In the genomic region with DNA sequence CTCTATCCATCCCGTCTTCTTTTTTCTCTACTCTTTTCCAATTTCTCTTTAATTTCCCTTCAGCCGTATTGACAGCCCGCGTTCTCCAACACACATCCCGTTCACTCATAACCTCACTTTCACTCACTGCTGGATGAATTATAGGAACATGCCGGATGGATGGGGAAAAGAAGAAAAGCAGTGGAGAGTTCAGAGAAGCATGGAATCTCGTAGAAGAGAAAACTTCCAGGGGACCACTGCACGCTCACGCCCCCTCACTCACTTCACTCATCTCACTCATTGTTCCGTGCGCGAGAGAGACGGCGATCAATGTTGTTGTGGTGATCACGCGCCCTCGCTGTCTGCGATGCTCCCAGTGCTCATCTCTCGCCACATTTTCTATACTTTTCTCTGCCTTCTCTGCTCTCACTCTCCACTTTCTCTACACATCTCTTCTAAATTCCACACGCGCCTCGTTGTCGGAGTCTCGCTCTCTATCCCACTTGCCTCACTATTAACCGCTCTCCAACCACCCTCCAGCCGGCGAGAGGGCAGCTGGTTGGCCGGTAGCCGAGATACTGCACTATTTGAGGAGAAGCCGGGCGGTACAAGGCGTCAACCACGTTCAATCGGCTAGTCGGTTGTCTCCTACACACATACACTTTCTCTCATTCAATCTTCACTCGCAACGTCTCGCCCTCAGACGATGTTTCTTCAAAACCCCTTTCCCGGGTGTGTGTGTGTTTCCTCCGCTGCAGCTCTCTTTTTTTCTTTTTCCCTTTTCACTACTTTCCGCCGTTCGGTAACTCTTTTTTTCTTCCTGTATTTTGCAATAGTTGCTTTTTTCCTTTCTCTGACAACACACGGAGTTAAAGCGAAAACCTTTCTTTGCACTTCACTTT, we compare ENCODE assay signal across 3 worm cellular contexts.
TF ChIP-seq lines count a peak whose summit lies in the region.

No protein-coding gene starts in this region.

TF ChIP-seq in whole organism, L2 larva, 48 proteins besides CTCF, POLR2A, EP300 and RAD21 (continued from another document):
- TF ChIP-seq blmp-1 (tag; optimal IDR thresholded peaks at IDR 0.05; lab: Kevin White, UChicago; ENCODE audit: insufficient read depth): peak; percentile 89
- peak; percentile 53 for TF ChIP-seq fos-1 (tag; optimal IDR thresholded peaks at IDR 0.05; lab: Kevin White, UChicago)
- TF ChIP-seq nhr-129 (tag; optimal IDR thresholded peaks at IDR 0.05; lab: Kevin White, UChicago): peak; percentile 77
- peak; percentile 84 for TF ChIP-seq unc-62 (GFP tag; optimal IDR thresholded peaks at IDR 0.05; lab: Kevin White, UChicago)
- no peak for TF ChIP-seq peb-1 (tag; optimal IDR thresholded peaks at IDR 0.05; lab: Kevin White, UChicago)
- peak; percentile 93 for TF ChIP-seq Y55F3AM.14 (GFP tag; optimal IDR thresholded peaks at IDR 0.05; lab: Kevin White, UChicago)
- no peak for TF ChIP-seq aly-2 (tag; optimal IDR thresholded peaks at IDR 0.05; lab: Kevin White, UChicago)
- TF ChIP-seq lsy-2 (tag; optimal IDR thresholded peaks at IDR 0.05; lab: Kevin White, UChicago): peak; percentile 69 to 77
- peak; percentile 77 for TF ChIP-seq nhr-6 (tag; optimal IDR thresholded peaks at IDR 0.05; lab: Kevin White, UChicago)
- TF ChIP-seq nhr-237 (tag; optimal IDR thresholded peaks at IDR 0.05; lab: Kevin White, UChicago): peak; percentile 1
- TF ChIP-seq zag-1 (tag; optimal IDR thresholded peaks at IDR 0.05; lab: Kevin White, UChicago): peak; percentile 54
- TF ChIP-seq gmeb-1 (tag; optimal IDR thresholded peaks at IDR 0.05; lab: Kevin White, UChicago): peak; percentile 54
- TF ChIP-seq lin-13 (GFP tag; optimal IDR thresholded peaks at IDR 0.05; lab: Kevin White, UChicago): peak; percentile 66
- peak; percentile 65 for TF ChIP-seq crh-2 (tag; optimal IDR thresholded peaks at IDR 0.05; lab: Kevin White, UChicago)
- peak; percentile 68 for TF ChIP-seq ztf-4 (tag; optimal IDR thresholded peaks at IDR 0.05; lab: Kevin White, UChicago)
- peak; percentile 14 for TF ChIP-seq R02D3.7 (tag; optimal IDR thresholded peaks at IDR 0.05; lab: Kevin White, UChicago)
- TF ChIP-seq ZK546.5 (tag; optimal IDR thresholded peaks at IDR 0.05; lab: Kevin White, UChicago): no peak
- TF ChIP-seq sem-4 (tag; optimal IDR thresholded peaks at IDR 0.05; lab: Kevin White, UChicago): peak; percentile 88
- TF ChIP-seq nhr-12 (tag; optimal IDR thresholded peaks at IDR 0.05; lab: Kevin White, UChicago): no peak
- TF ChIP-seq egl-27 (tag; optimal IDR thresholded peaks at IDR 0.05; lab: Kevin White, UChicago): peak; percentile 86
- TF ChIP-seq nhr-11 (tag; optimal IDR thresholded peaks at IDR 0.05; lab: Kevin White, UChicago): no peak
- no peak for TF ChIP-seq elt-1 (tag; optimal IDR thresholded peaks at IDR 0.05; lab: Kevin White, UChicago)
- peak; percentile 98 for TF ChIP-seq F13H6.1 (tag; optimal IDR thresholded peaks at IDR 0.05; lab: Kevin White, UChicago)
- peak; percentile 87 for TF ChIP-seq sma-3 (GFP tag; optimal IDR thresholded peaks at IDR 0.05; lab: Kevin White, UChicago)
- peak; percentile 17 for TF ChIP-seq nhr-77 (tag; optimal IDR thresholded peaks at IDR 0.05; lab: Kevin White, UChicago)
- TF ChIP-seq lin-39 (tag; optimal IDR thresholded peaks at IDR 0.05; lab: Kevin White, UChicago): peak; percentile 57

TF ChIP-seq in whole organism, L4 larva, 104 proteins besides CTCF, POLR2A, EP300 and RAD21 (continued from another document and continues in another):
- peak; percentile 83 for TF ChIP-seq gei-8 (GFP tag; optimal IDR thresholded peaks at IDR 0.05; lab: Kevin White, UChicago)
- TF ChIP-seq D1046.2 (GFP tag; IDR thresholded peaks at IDR 0.05; lab: Robert Waterston, UW): 0 out of 2 replicates have a peak, but pooled peaks have one; percentile 59
- no peak for TF ChIP-seq mxl-2 (GFP tag; conservative IDR thresholded peaks at IDR 0.05; lab: Robert Waterston, UW)
- TF ChIP-seq nhr-48 (tag; optimal IDR thresholded peaks at IDR 0.05; lab: Kevin White, UChicago): peak; percentile 92
- TF ChIP-seq nhr-10 (tag; optimal IDR thresholded peaks at IDR 0.05; lab: Kevin White, UChicago): peak; percentile 27
- peak; percentile 62 for TF ChIP-seq T20F7.1 (GFP tag; optimal IDR thresholded peaks at IDR 0.05; lab: Kevin White, UChicago)
- peak; percentile 58 for TF ChIP-seq ama-1 (optimal IDR thresholded peaks at IDR 0.05; lab: Kevin White, UChicago)
- no peak for TF ChIP-seq nhr-237 (tag; optimal IDR thresholded peaks at IDR 0.05; lab: Kevin White, UChicago)
- peak in 1 of 2 experiments; percentile 91 for TF ChIP-seq unc-62 (GFP tag; optimal IDR thresholded peaks at IDR 0.05 in 1 of 2; lab: Kevin White, UChicago)
- TF ChIP-seq unc-62 (tag; optimal IDR thresholded peaks at IDR 0.05; lab: Kevin White, UChicago): no peak
- peak; percentile 99 for TF ChIP-seq aha-1 (tag; lab: Kevin White, UChicago)
- peak; percentile 73 for TF ChIP-seq fkh-10 (GFP tag; optimal IDR thresholded peaks at IDR 0.05; lab: Kevin White, UChicago)
- TF ChIP-seq F37D6.2 (tag; optimal IDR thresholded peaks at IDR 0.05; lab: Kevin White, UChicago): peak; percentile 91
- peak; percentile 54 to 93 for TF ChIP-seq daf-16 (GFP tag; optimal IDR thresholded peaks at IDR 0.05; lab: Kevin White, UChicago)
- peak; percentile 78 for TF ChIP-seq daf-16 (tag; optimal IDR thresholded peaks at IDR 0.05; lab: Kevin White, UChicago)
- peak; percentile 87 for TF ChIP-seq mep-1 (tag; optimal IDR thresholded peaks at IDR 0.05; lab: Kevin White, UChicago)
- TF ChIP-seq pqm-1 (tag; optimal IDR thresholded peaks at IDR 0.05; lab: Kevin White, UChicago): peak; percentile 4
- TF ChIP-seq dmd-6 (GFP tag; IDR thresholded peaks at IDR 0.05; lab: Robert Waterston, UW): peak; percentile 90
- TF ChIP-seq Y5F2A.4 (GFP tag; optimal IDR thresholded peaks at IDR 0.05; lab: Kevin White, UChicago): no peak
- peak; percentile 14 for TF ChIP-seq zag-1 (tag; optimal IDR thresholded peaks at IDR 0.05; lab: Kevin White, UChicago)
- peak; percentile 93 for TF ChIP-seq rbr-2 (tag; optimal IDR thresholded peaks at IDR 0.05; lab: Kevin White, UChicago)
- 0 out of 2 replicates have a peak, but pooled peaks have one; percentile 29 for TF ChIP-seq php-3 (GFP tag; IDR thresholded peaks at IDR 0.05; lab: Robert Waterston, UW)
- peak; percentile 60; the same call in 1 of the 2 replicates for TF ChIP-seq pha-4 (GFP tag; IDR thresholded peaks at IDR 0.05; lab: Robert Waterston, UW)
- peak; percentile 80 for TF ChIP-seq pha-4 (tag; optimal IDR thresholded peaks at IDR 0.05; lab: Kevin White, UChicago)
- peak; percentile 93 for TF ChIP-seq hmg-1.1 (GFP tag; IDR thresholded peaks at IDR 0.05; lab: Robert Waterston, UW)
- no peak for TF ChIP-seq snpc-4 (tag; optimal IDR thresholded peaks at IDR 0.05; lab: Kevin White, UChicago)
- peak; percentile 41 for TF ChIP-seq lin-38 (GFP tag; IDR thresholded peaks at IDR 0.05; lab: Robert Waterston, UW)
- peak; percentile 52; the same call in 1 of the 2 replicates for TF ChIP-seq saeg-2 (GFP tag; IDR thresholded peaks at IDR 0.05; lab: Robert Waterston, UW)
- TF ChIP-seq lsy-2 (tag; optimal IDR thresholded peaks at IDR 0.05; lab: Kevin White, UChicago): peak; percentile 67 to 82
- TF ChIP-seq T26A8.4 (GFP tag; IDR thresholded peaks at IDR 0.05; lab: Robert Waterston, UW): peak; percentile 81
- TF ChIP-seq ceh-32 (tag; optimal IDR thresholded peaks at IDR 0.05; lab: Kevin White, UChicago; ENCODE audit: poor library complexity): peak; percentile 81
- TF ChIP-seq ceh-62 (tag; optimal IDR thresholded peaks at IDR 0.05; lab: Kevin White, UChicago): no peak
- no peak for TF ChIP-seq ZK546.5 (tag; optimal IDR thresholded peaks at IDR 0.05; lab: Kevin White, UChicago)
- no peak for TF ChIP-seq lin-29 (GFP tag; IDR thresholded peaks at IDR 0.05; lab: Robert Waterston, UW)
- TF ChIP-seq lim-7 (GFP tag; IDR thresholded peaks at IDR 0.05; lab: Robert Waterston, UW): no peak; the same call in 1 of the 2 replicates
- no peak; the same call in 1 of the 2 replicates for TF ChIP-seq daf-19 (GFP tag; conservative IDR thresholded peaks at IDR 0.05; lab: Robert Waterston, UW)
- TF ChIP-seq ces-1 (GFP tag; optimal IDR thresholded peaks at IDR 0.05; lab: Kevin White, UChicago): peak; percentile 83
- no peak; the same call in 1 of the 2 replicates for TF ChIP-seq madf-9 (GFP tag; conservative IDR thresholded peaks at IDR 0.05; lab: Robert Waterston, UW)
- TF ChIP-seq dve-1 (tag; optimal IDR thresholded peaks at IDR 0.05; lab: Kevin White, UChicago; ENCODE audit: insufficient read depth): peak; percentile 83
- peak; percentile 74 for TF ChIP-seq nhr-11 (tag; optimal IDR thresholded peaks at IDR 0.05; lab: Kevin White, UChicago)
- TF ChIP-seq ctbp-1 (GFP tag; IDR thresholded peaks at IDR 0.05; lab: Robert Waterston, UW): peak; percentile 92
- no peak for TF ChIP-seq unc-39 (tag; optimal IDR thresholded peaks at IDR 0.05; lab: Kevin White, UChicago)
- TF ChIP-seq hif-1 (tag; optimal IDR thresholded peaks at IDR 0.05; lab: Kevin White, UChicago): peak; percentile 66 to 82
- TF ChIP-seq lin-1 (GFP tag; IDR thresholded peaks at IDR 0.05; lab: Robert Waterston, UW): peak; percentile 9; the same call in 1 of the 2 replicates
- TF ChIP-seq zfp-2 (tag; optimal IDR thresholded peaks at IDR 0.05; lab: Kevin White, UChicago): peak; percentile 2
- no peak for TF ChIP-seq fos-1 (tag; optimal IDR thresholded peaks at IDR 0.05; lab: Kevin White, UChicago)
- peak; percentile 82 for TF ChIP-seq mdt-29 (GFP tag; IDR thresholded peaks at IDR 0.05; lab: Robert Waterston, UW)
- TF ChIP-seq R02D3.7 (tag; optimal IDR thresholded peaks at IDR 0.05; lab: Kevin White, UChicago): no peak

TF ChIP-seq in whole organism, late embryonic, 69 proteins besides CTCF, POLR2A, EP300 and RAD21 (continued from another document):
- TF ChIP-seq sox-4 (tag; optimal IDR thresholded peaks at IDR 0.05; lab: Kevin White, UChicago): no peak
- TF ChIP-seq ztf-16 (tag; optimal IDR thresholded peaks at IDR 0.05; lab: Kevin White, UChicago): no peak
- peak; percentile 57 for TF ChIP-seq tbx-2 (tag; optimal IDR thresholded peaks at IDR 0.05; lab: Kevin White, UChicago)
- no peak for TF ChIP-seq zip-5 (tag; optimal IDR thresholded peaks at IDR 0.05; lab: Kevin White, UChicago)
- TF ChIP-seq mec-3 (tag; optimal IDR thresholded peaks at IDR 0.05; lab: Kevin White, UChicago; ENCODE audit: borderline replicate concordance): no peak
- TF ChIP-seq ttx-3 (tag; optimal IDR thresholded peaks at IDR 0.05; lab: Kevin White, UChicago): no peak
- no peak for TF ChIP-seq npax-4 (tag; optimal IDR thresholded peaks at IDR 0.05; lab: Kevin White, UChicago)
- TF ChIP-seq syd-9 (tag; optimal IDR thresholded peaks at IDR 0.05; lab: Kevin White, UChicago): peak; percentile 60
- no peak for TF ChIP-seq ceh-24 (tag; optimal IDR thresholded peaks at IDR 0.05; lab: Kevin White, UChicago)
- peak; percentile 46 for TF ChIP-seq dve-1 (tag; optimal IDR thresholded peaks at IDR 0.05; lab: Kevin White, UChicago)
- TF ChIP-seq elt-2 (tag; optimal IDR thresholded peaks at IDR 0.05; lab: Kevin White, UChicago): no peak
- peak; percentile 76 for TF ChIP-seq ceh-22 (tag; optimal IDR thresholded peaks at IDR 0.05; lab: Kevin White, UChicago)
- TF ChIP-seq unc-3 (GFP tag; conservative IDR thresholded peaks at IDR 0.05; lab: Robert Waterston, UW): no peak; the same call in 1 of the 2 replicates
- peak; percentile 35 for TF ChIP-seq unc-3 (tag; optimal IDR thresholded peaks at IDR 0.05; lab: Kevin White, UChicago)
- TF ChIP-seq pros-1 (tag; optimal IDR thresholded peaks at IDR 0.05; lab: Kevin White, UChicago): peak; percentile 58
- TF ChIP-seq ets-4 (tag; optimal IDR thresholded peaks at IDR 0.05; lab: Kevin White, UChicago): peak; percentile 42
- TF ChIP-seq K09A11.1 (tag; optimal IDR thresholded peaks at IDR 0.05; lab: Kevin White, UChicago; ENCODE audit: insufficient read depth): peak; percentile 92
- peak; percentile 48 for TF ChIP-seq ceh-2 (tag; optimal IDR thresholded peaks at IDR 0.05; lab: Kevin White, UChicago)
- TF ChIP-seq ama-1 (optimal IDR thresholded peaks at IDR 0.05; lab: Kevin White, UChicago): peak; percentile 32
- TF ChIP-seq ceh-48 (tag; optimal IDR thresholded peaks at IDR 0.05; lab: Kevin White, UChicago): peak; percentile 39
- peak; percentile 79 for TF ChIP-seq ref-2 (tag; optimal IDR thresholded peaks at IDR 0.05; lab: Kevin White, UChicago)
- TF ChIP-seq unc-42 (tag; optimal IDR thresholded peaks at IDR 0.05; lab: Kevin White, UChicago): peak; percentile 64
- TF ChIP-seq ceh-18 (tag; optimal IDR thresholded peaks at IDR 0.05; lab: Kevin White, UChicago): peak; percentile 97
- TF ChIP-seq rnt-1 (tag; optimal IDR thresholded peaks at IDR 0.05; lab: Kevin White, UChicago): peak; percentile 92
- peak; percentile 89 for TF ChIP-seq ceh-31 (tag; optimal IDR thresholded peaks at IDR 0.05; lab: Kevin White, UChicago)
